Worm (Caenorhabditis elegans): Measurements from ENCODE around the gene rps-1.

Gene rps-1

ce11 chrIII:4475428-4475968, at the start of gene rps-1:
Gene rps-1 (plus strand): TSS chrIII:4475918.
- peak; percentile 65 for TF ChIP-seq nhr-111 (GFP tag; optimal IDR thresholded peaks at IDR 0.05)
- peak; percentile 98 for TF ChIP-seq lin-13 (GFP tag; optimal IDR thresholded peaks at IDR 0.05)
- 0 out of 2 replicates have a peak, but pooled peaks have one; percentile 34 for TF ChIP-seq set-16 (GFP tag; IDR thresholded peaks at IDR 0.05)
- no peak; the same call in 1 of the 2 replicates for TF ChIP-seq F44E2.7 (GFP tag; IDR thresholded peaks at IDR 0.05)
- TF ChIP-seq dmd-8 (GFP tag; IDR thresholded peaks at IDR 0.05), result 0 out of 2 replicates have a peak, but pooled peaks have one; percentile 48
- TF ChIP-seq nhr-76 (tag; optimal IDR thresholded peaks at IDR 0.05), result peak; percentile 57
- peak; percentile 94 for TF ChIP-seq fkh-10 (GFP tag; optimal IDR thresholded peaks at IDR 0.05)
- TF ChIP-seq nhr-10 (tag; optimal IDR thresholded peaks at IDR 0.05), result peak; percentile 91
- peak; percentile 77 for TF ChIP-seq mxl-2 (GFP tag; conservative IDR thresholded peaks at IDR 0.05)
- TF ChIP-seq ama-1 (optimal IDR thresholded peaks at IDR 0.05), result peak; percentile 77
- no peak for TF ChIP-seq zag-1 (tag; optimal IDR thresholded peaks at IDR 0.05)
- peak in 1 of 2 experiments; percentile 99 for TF ChIP-seq unc-62 (GFP tag; optimal IDR thresholded peaks at IDR 0.05 in 1 of 2)
- TF ChIP-seq unc-62 (tag; optimal IDR thresholded peaks at IDR 0.05), result no peak
- TF ChIP-seq daf-8 (GFP tag; IDR thresholded peaks at IDR 0.05), result 0 out of 2 replicates have a peak, but pooled peaks have one; percentile 66
- peak; percentile 89 for TF ChIP-seq zfp-2 (tag; optimal IDR thresholded peaks at IDR 0.05)
- TF ChIP-seq madf-5 (GFP tag; IDR thresholded peaks at IDR 0.05), result peak in 1 of 2 experiments; percentile 86; a peak in 2 of 4 replicates
- peak; percentile 99 for TF ChIP-seq hlh-30 (tag; optimal IDR thresholded peaks at IDR 0.05; ENCODE audit: insufficient read depth)
- TF ChIP-seq gei-8 (GFP tag; optimal IDR thresholded peaks at IDR 0.05), result peak; percentile 95
- no peak for TF ChIP-seq aly-2 (tag; optimal IDR thresholded peaks at IDR 0.05)
- TF ChIP-seq egl-43 (GFP tag; IDR thresholded peaks at IDR 0.05), result peak; percentile 95
- TF ChIP-seq nhr-25 (tag; optimal IDR thresholded peaks at IDR 0.05; ENCODE audit: borderline replicate concordance, insufficient read depth), result peak; percentile 95
- peak; percentile 91 for TF ChIP-seq Y5F2A.4 (GFP tag; optimal IDR thresholded peaks at IDR 0.05)
- TF ChIP-seq ztf-7 (tag; optimal IDR thresholded peaks at IDR 0.05), result peak; percentile 94
- peak; percentile 14 to 74 for TF ChIP-seq ZK546.5 (tag; optimal IDR thresholded peaks at IDR 0.05)
- TF ChIP-seq ceh-28 (tag; optimal IDR thresholded peaks at IDR 0.05), result peak; percentile 44
- peak; percentile 38; the same call in 1 of the 2 replicates for TF ChIP-seq lim-7 (GFP tag; IDR thresholded peaks at IDR 0.05)
- peak; percentile 74 for TF ChIP-seq attf-4 (tag; optimal IDR thresholded peaks at IDR 0.05)
- peak; percentile 93 to 96 for TF ChIP-seq mdl-1 (tag; optimal IDR thresholded peaks at IDR 0.05)
- TF ChIP-seq ces-1 (GFP tag; optimal IDR thresholded peaks at IDR 0.05), result peak; percentile 87
- TF ChIP-seq nhr-11 (tag; optimal IDR thresholded peaks at IDR 0.05), result peak; percentile 99
- TF ChIP-seq unc-130 (GFP tag; optimal IDR thresholded peaks at IDR 0.05), result peak; percentile 91
- peak; percentile 96 for TF ChIP-seq nhr-48 (tag; optimal IDR thresholded peaks at IDR 0.05)
- TF ChIP-seq D1046.2 (GFP tag; IDR thresholded peaks at IDR 0.05), result peak; percentile 94
- peak; percentile 96 for TF ChIP-seq ceh-20 (GFP tag; IDR thresholded peaks at IDR 0.05)
- no peak for TF ChIP-seq daf-12 (tag; optimal IDR thresholded peaks at IDR 0.05)
- TF ChIP-seq R02D3.7 (tag; optimal IDR thresholded peaks at IDR 0.05), result peak; percentile 17
- peak; percentile 56 to 95 for TF ChIP-seq daf-16 (GFP tag; optimal IDR thresholded peaks at IDR 0.05)
- TF ChIP-seq daf-16 (tag; optimal IDR thresholded peaks at IDR 0.05), result peak; percentile 58
- no peak for TF ChIP-seq ceh-62 (tag; optimal IDR thresholded peaks at IDR 0.05)
- peak; percentile 96 for TF ChIP-seq F37D6.2 (tag; optimal IDR thresholded peaks at IDR 0.05)
- peak; percentile 83 for TF ChIP-seq ceh-32 (tag; optimal IDR thresholded peaks at IDR 0.05; ENCODE audit: poor library complexity)
- peak; percentile 97 for TF ChIP-seq zfp-3 (GFP tag; conservative IDR thresholded peaks at IDR 0.05)
- peak; percentile 98 for TF ChIP-seq nhr-77 (tag; optimal IDR thresholded peaks at IDR 0.05)
- peak; percentile 90 for TF ChIP-seq zip-2 (tag; optimal IDR thresholded peaks at IDR 0.05)
- peak; percentile 96 for TF ChIP-seq jun-1 (tag; optimal IDR thresholded peaks at IDR 0.05)
- TF ChIP-seq ZK337.2 (GFP tag; IDR thresholded peaks at IDR 0.05), result peak; percentile 87
- TF ChIP-seq mxl-3 (GFP tag; optimal IDR thresholded peaks at IDR 0.05), result peak; percentile 96
- TF ChIP-seq nhr-28 (tag; optimal IDR thresholded peaks at IDR 0.05), result peak; percentile 95
- peak; percentile 57 for TF ChIP-seq snpc-4 (tag; optimal IDR thresholded peaks at IDR 0.05)
- TF ChIP-seq Y48G9A.11 (GFP tag; IDR thresholded peaks at IDR 0.05), result peak; percentile 83
- TF ChIP-seq mes-2 (tag; optimal IDR thresholded peaks at IDR 0.05; ENCODE audit: poor library complexity, severe bottlenecking), result peak; percentile 99

All from whole organism, L4 larva.